Worm (Caenorhabditis elegans) whole organism, young adult: ENCODE results near the gene D2096.5.

Experiments
- B0019.2 ChIP-seq: fragments of 200-800 bp; sonication (Bioruptor generic); conservative IDR thresholded peaks from 2 replicates; pipeline ENCODE4 v1.3.6; 2022; ENCODE audit warnings: missing genetic modification reagents, missing genetic modification characterization, missing compliant biosample characterization
- C06A6.2 ChIP-seq: fragments of 200-800 bp; sonication (Bioruptor generic); conservative IDR thresholded peaks from 2 replicates; pipeline ENCODE4 v1.3.6; 2022; ENCODE audit warnings: missing genetic modification characterization, missing compliant biosample characterization
- F23B12.7 ChIP-seq: sonication (generic microtip); optimal IDR thresholded peaks from 2 replicates; lab custom pipeline; 2017; ENCODE audit warnings: missing genetic modification characterization, mild to moderate bottlenecking, missing compliant biosample characterization, antibody characterized with exemption, moderate library complexity; ENCODE audit not compliant: insufficient read depth
- F57A8.1 ChIP-seq: fragments of 200-800 bp; sonication (Bioruptor generic); optimal IDR thresholded peaks from 2 replicates; lab custom pipeline; 2018; ENCODE audit warnings: mild to moderate bottlenecking, missing genetic modification characterization, moderate library complexity, missing compliant biosample characterization
- K11D2.4 ChIP-seq: fragments of 200-800 bp; sonication (Bioruptor generic); IDR thresholded peaks from 2 replicates; pipeline ENCODE4 v1.3.6; 2022; ENCODE audit warnings: missing genetic modification reagents, missing genetic modification characterization, missing compliant biosample characterization
- Y53F4B.3 ChIP-seq: fragments of 200-800 bp; sonication (Bioruptor generic); IDR thresholded peaks from 2 replicates; pipeline ENCODE4 v1.3.6; 2022; ENCODE audit warnings: missing genetic modification reagents, missing genetic modification characterization, missing compliant biosample characterization
- Y67H2A.10 ChIP-seq: fragments of 200-800 bp; sonication (Bioruptor generic); conservative IDR thresholded peaks from 2 replicates; pipeline ENCODE4 v1.3.6; 2022; ENCODE audit warnings: missing genetic modification reagents, missing genetic modification characterization, missing compliant biosample characterization
- akir-1 ChIP-seq: fragments of 200-800 bp; sonication (Bioruptor generic); optimal IDR thresholded peaks from 2 replicates; lab custom pipeline; 2018; ENCODE audit warnings: mild to moderate bottlenecking, missing genetic modification characterization, moderate library complexity, missing compliant biosample characterization
- aptf-2 ChIP-seq: fragments of 200-800 bp; sonication (Bioruptor generic); conservative IDR thresholded peaks from 2 replicates; pipeline ENCODE4 v1.3.6; 2022; ENCODE audit warnings: missing genetic modification reagents, missing genetic modification characterization, missing compliant biosample characterization
- athp-1 ChIP-seq: sonication (generic microtip); optimal IDR thresholded peaks from 2 replicates; lab custom pipeline; 2017; ENCODE audit warnings: mild to moderate bottlenecking, missing genetic modification characterization, missing compliant biosample characterization
- bed-1 ChIP-seq: fragments of 200-800 bp; sonication (Bioruptor generic); IDR thresholded peaks from 2 replicates; pipeline ENCODE4 v1.3.6; 2022; ENCODE audit warnings: missing genetic modification reagents, missing genetic modification characterization, missing compliant biosample characterization
- ceh-27 ChIP-seq: fragments of 200-800 bp; sonication (Bioruptor generic); optimal IDR thresholded peaks from 2 replicates; lab custom pipeline; 2018; ENCODE audit warnings: mild to moderate bottlenecking, missing genetic modification characterization, moderate library complexity, missing compliant biosample characterization
- die-1 ChIP-seq: sonication (generic microtip); optimal IDR thresholded peaks from 2 replicates; lab custom pipeline; 2016; ENCODE audit warnings: missing genotype, mild to moderate bottlenecking, missing genetic modification characterization, missing compliant biosample characterization
- dpl-1 ChIP-seq: fragments of 150-350 bp; optimal IDR thresholded peaks from 2 replicates; lab custom pipeline; 2014; ENCODE audit warnings: missing biosample characterization, missing genetic modification reagents, missing genetic modification characterization
- egrh-3 ChIP-seq: fragments of 200-800 bp; sonication (Bioruptor generic); IDR thresholded peaks from 2 replicates; pipeline ENCODE4 v1.3.6; 2022; ENCODE audit warnings: missing genetic modification reagents, missing genetic modification characterization, missing compliant biosample characterization
- ekl-4 ChIP-seq: fragments of 200-800 bp; sonication (Bioruptor generic); IDR thresholded peaks from 2 replicates; pipeline ENCODE4 v1.3.6; 2022; ENCODE audit warnings: missing genetic modification reagents, missing genetic modification characterization, missing compliant biosample characterization
- ets-4 ChIP-seq: fragments of 200-800 bp; sonication (Bioruptor generic); optimal IDR thresholded peaks from 2 replicates; lab custom pipeline; 2018; ENCODE audit warnings: mild to moderate bottlenecking, missing genetic modification characterization, missing compliant biosample characterization
- him-1 ChIP-seq: sonication (generic microtip); optimal IDR thresholded peaks from 2 replicates; lab custom pipeline; 2016; ENCODE audit warnings: missing genotype, missing genetic modification reagents, missing genetic modification characterization, missing compliant biosample characterization
- hsf-1 ChIP-seq: fragments of 200-800 bp; sonication (Bioruptor generic); IDR thresholded peaks from 2 replicates; pipeline ENCODE4 v1.3.6; 2022; ENCODE audit warnings: missing genetic modification reagents, missing genetic modification characterization, missing compliant biosample characterization
- lin-40 ChIP-seq: sonication (generic microtip); optimal IDR thresholded peaks from 2 replicates; lab custom pipeline; 2016; ENCODE audit warnings: missing genetic modification characterization, mild to moderate bottlenecking, missing compliant biosample characterization, missing genotype, missing genetic modification reagents
- madf-10 ChIP-seq: sonication (generic microtip); optimal IDR thresholded peaks from 2 replicates; lab custom pipeline; 2016; ENCODE audit warnings: mild to moderate bottlenecking, missing genetic modification characterization, missing compliant biosample characterization
- madf-8 ChIP-seq: fragments of 200-800 bp; sonication (Bioruptor generic); conservative IDR thresholded peaks from 2 replicates; pipeline ENCODE4 v1.3.6; 2022; ENCODE audit warnings: missing genetic modification reagents, missing genetic modification characterization, missing compliant biosample characterization
- mcd-1 ChIP-seq: fragments of 200-800 bp; sonication (Bioruptor generic); IDR thresholded peaks from 2 replicates; pipeline ENCODE4 v1.3.6; 2022; ENCODE audit warnings: missing genetic modification reagents, missing genetic modification characterization, missing compliant biosample characterization
- nfya-1 ChIP-seq: sonication (generic microtip); optimal IDR thresholded peaks from 2 replicates; lab custom pipeline; 2017; ENCODE audit warnings: antibody characterized with exemption, missing compliant biosample characterization, missing genetic modification characterization, borderline replicate concordance; ENCODE audit not compliant: insufficient read depth
- nfya-2 ChIP-seq: fragments of 200-800 bp; sonication (Bioruptor generic); IDR thresholded peaks from 2 replicates; pipeline ENCODE4 v1.3.6; 2022; ENCODE audit warnings: missing genetic modification reagents, missing genetic modification characterization, missing compliant biosample characterization
- nhr-120 ChIP-seq: fragments of 200-800 bp; sonication (Bioruptor generic); IDR thresholded peaks from 2 replicates; pipeline ENCODE4 v1.3.6; 2022; ENCODE audit warnings: missing genetic modification characterization, missing compliant biosample characterization
- nhr-80 ChIP-seq: sonication (generic microtip); optimal IDR thresholded peaks from 2 replicates; lab custom pipeline; 2016; ENCODE audit warnings: missing genetic modification characterization, missing compliant biosample characterization
- pha-4 ChIP-seq: fragments of 150-350 bp; sonication (generic microtip); optimal IDR thresholded peaks from 2 replicates; lab custom pipeline; 2014; ENCODE audit warnings: missing biosample characterization, missing genetic modification reagents, missing genetic modification characterization
- rcor-1 ChIP-seq: fragments of 200-800 bp; sonication (Bioruptor generic); IDR thresholded peaks from 2 replicates; pipeline ENCODE4 v1.3.6; 2022; ENCODE audit warnings: missing genetic modification reagents, missing genetic modification characterization, missing compliant biosample characterization
- repo-1 ChIP-seq: sonication (generic microtip); optimal IDR thresholded peaks from 2 replicates; lab custom pipeline; 2017; ENCODE audit warnings: mild to moderate bottlenecking, missing genetic modification characterization, missing compliant biosample characterization
- sea-2 ChIP-seq: fragments of 200-800 bp; sonication (Bioruptor generic); IDR thresholded peaks from 2 replicates; pipeline ENCODE4 v1.3.6; 2022; ENCODE audit warnings: missing genetic modification characterization, missing compliant biosample characterization
- somi-1 ChIP-seq: fragments of 200-800 bp; sonication (Bioruptor generic); optimal IDR thresholded peaks from 2 replicates; lab custom pipeline; 2018; ENCODE audit warnings: mild to moderate bottlenecking, missing genetic modification characterization, missing compliant biosample characterization
- tbx-9 ChIP-seq: sonication (generic microtip); optimal IDR thresholded peaks from 2 replicates; lab custom pipeline; 2016; ENCODE audit warnings: borderline replicate concordance, missing genetic modification characterization, inconsistent platforms, missing compliant biosample characterization
- tlf-1 ChIP-seq: fragments of 200-800 bp; sonication (Bioruptor generic); optimal IDR thresholded peaks from 2 replicates; lab custom pipeline; 2018; ENCODE audit warnings: mild to moderate bottlenecking, missing genetic modification characterization, missing compliant biosample characterization
- unc-62 ChIP-seq: fragments of 150-350 bp; optimal IDR thresholded peaks from 2 replicates; lab custom pipeline; 2014; ENCODE audit warnings: missing biosample characterization, missing genetic modification reagents, missing genetic modification characterization
- zfh-2 ChIP-seq: fragments of 200-800 bp; sonication (Bioruptor generic); conservative IDR thresholded peaks from 2 replicates; pipeline ENCODE4 v1.3.6; 2022; ENCODE audit warnings: missing genetic modification reagents, missing genetic modification characterization, missing compliant biosample characterization
- ztf-18 ChIP-seq: sonication (generic microtip); optimal IDR thresholded peaks from 2 replicates; lab custom pipeline; 2016; ENCODE audit warnings: missing genotype, mild to moderate bottlenecking, missing genetic modification characterization, missing compliant biosample characterization

The D2096.5 gene

ce11 chrIV:8367887-8368286 is 8.3 kb upstream of the D2096.5 start:
- no peak for TF ChIP-seq K11D2.4 (GFP tag; lab: Robert Waterston, UW)
- no peak for TF ChIP-seq nhr-80 (tag; lab: Kevin White, UChicago)

DNA sequence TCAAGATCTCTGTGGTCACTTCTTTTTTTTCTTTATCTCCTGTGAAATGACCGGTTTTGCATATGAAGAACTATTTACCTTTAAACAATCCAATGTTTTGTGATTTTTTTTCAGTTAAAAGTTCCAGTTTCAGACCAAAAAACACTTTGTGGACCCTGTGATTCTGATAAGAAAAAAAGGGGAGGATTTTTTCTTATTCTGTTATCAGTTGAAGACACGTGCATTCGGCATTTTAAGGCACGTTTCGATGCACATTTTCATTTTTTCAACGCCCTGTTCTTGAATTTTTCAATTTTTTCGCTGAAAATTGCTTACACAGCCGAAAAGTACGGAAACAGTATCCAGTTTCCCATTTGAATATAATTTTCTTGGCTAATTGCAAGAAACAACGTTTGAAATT is 6.7 kb upstream of the D2096.5 start, which contains the start of gene aagr-1:
Gene aagr-1, plus strand, starts transcription at position 227 of the 400 bp plus-strand sequence.
- TF ChIP-seq him-1 (tag; lab: Kevin White, UChicago) (peak; percentile 15), nhr-80 (tag; lab: Kevin White, UChicago) (peak; percentile 66), zfh-2 (no peak), ceh-27 (GFP tag; lab: Kevin White, UChicago) (no peak), repo-1 (tag; lab: Kevin White, UChicago) (no peak)

- TF ChIP-seq ekl-4 (GFP tag; lab: Robert Waterston, UW): 0 out of 2 replicates have a peak, but pooled peaks have one; percentile 41
- no peak for TF ChIP-seq nhr-120 (GFP tag; lab: Robert Waterston, UW)
Observed at ce11 chrIV:8363163-8363562, 3.6 kb upstream of the D2096.5 start, which contains the start of gene D2096.12. TSS of gene D2096.12 (plus strand) at chrIV:8363463.

ce11 chrIV:8360817-8361216 is 1.3 kb upstream of the D2096.5 start, which contains the start of gene sqv-1:
TSS of gene sqv-1 (plus strand) at chrIV:8361117.
- TF ChIP-seq somi-1 (GFP tag; lab: Kevin White, UChicago) (no peak), F23B12.7 (tag; lab: Kevin White, UChicago) (no peak), pha-4 (no peak), akir-1 (no peak), C06A6.2 (no peak), bed-1 (GFP tag; lab: Robert Waterston, UW) (no peak), egrh-3 (no peak), madf-8 (GFP tag; lab: Robert Waterston, UW) (no peak), nfya-1 (no peak), unc-62 (no peak), sea-2 (GFP tag; lab: Robert Waterston, UW) (no peak), Y67H2A.10 (GFP tag; lab: Robert Waterston, UW) (no peak), Y53F4B.3 (GFP tag; lab: Robert Waterston, UW) (no peak), tbx-9 (tag; lab: Kevin White, UChicago) (no peak), ceh-27 (GFP tag; lab: Kevin White, UChicago) (no peak), F57A8.1 (GFP tag; lab: Kevin White, UChicago) (no peak), B0019.2 (no peak)

- TF ChIP-seq zfh-2 (no peak), bed-1 (GFP tag; lab: Robert Waterston, UW) (no peak), dpl-1 (no peak)
Observed at ce11 chrIV:8358492-8358891, 1.1 kb downstream of the D2096.5 start, which contains the start of gene D2096.13. TSS of gene D2096.13 (minus strand) at chrIV:8358592.

- TF ChIP-seq lin-40 (tag; lab: Kevin White, UChicago) (no peak), nfya-2 (GFP tag; lab: Robert Waterston, UW) (no peak), zfh-2 (peak; percentile 84), die-1 (no peak)
Observed at ce11 chrIV:8357299-8357698, 2.3 kb downstream of the D2096.5 start.

- TF ChIP-seq tlf-1 (GFP tag; lab: Kevin White, UChicago): no peak
- no peak for TF ChIP-seq aptf-2 (GFP tag; lab: Robert Waterston, UW)
- no peak for TF ChIP-seq athp-1 (tag; lab: Kevin White, UChicago)
- no peak for TF ChIP-seq ztf-18
- no peak for TF ChIP-seq ets-4 (GFP tag; lab: Kevin White, UChicago)
- no peak for TF ChIP-seq madf-10 (tag; lab: Kevin White, UChicago)
- no peak for TF ChIP-seq mcd-1 (GFP tag; lab: Robert Waterston, UW)
- TF ChIP-seq hsf-1: no peak
- TF ChIP-seq nfya-2 (GFP tag; lab: Robert Waterston, UW): no peak
- no peak for TF ChIP-seq nhr-120 (GFP tag; lab: Robert Waterston, UW)
- TF ChIP-seq rcor-1 (GFP tag; lab: Robert Waterston, UW): no peak
Observed at ce11 chrIV:8355592-8355991, 4.0 kb downstream of the D2096.5 start, which contains the start of the genes F17E9.2 and col-116. TSS of gene F17E9.2 (plus strand) at chrIV:8355892. TSS of gene col-116 (plus strand) at chrIV:8355906.
